Worm (Caenorhabditis elegans) whole organism, midembryonic: ENCODE measurements around the gene srr-8.

Source experiments
- T22C8.4 ChIP-seq: fragments of 200-800 bp; sonication (Bioruptor generic); IDR thresholded peaks from 2 replicates; pipeline ENCODE4 v1.3.6; 2022; ENCODE audit warnings: missing genetic modification characterization, missing compliant biosample characterization
- cog-1 ChIP-seq: sonication (generic microtip); optimal IDR thresholded peaks from 2 replicates; lab custom pipeline; 2016; ENCODE audit warnings: missing genetic modification characterization, missing compliant biosample characterization
- flt-1 ChIP-seq: fragments of 200-800 bp; sonication (Bioruptor generic); IDR thresholded peaks from 2 replicates; pipeline ENCODE4 v1.3.6; 2022; ENCODE audit warnings: missing genetic modification characterization, missing compliant biosample characterization
- klf-2 ChIP-seq: fragments of 200-800 bp; sonication (Bioruptor generic); conservative IDR thresholded peaks from 2 replicates; pipeline ENCODE4 v1.3.6; 2022; ENCODE audit warnings: missing genetic modification reagents, missing genetic modification characterization, missing compliant biosample characterization
- med-1 ChIP-seq: sonication (generic microtip); optimal IDR thresholded peaks from 2 replicates; lab custom pipeline; 2017; ENCODE audit warnings: missing genetic modification characterization, mild to moderate bottlenecking, missing compliant biosample characterization, antibody characterized with exemption, missing genetic modification reagents; ENCODE audit not compliant: insufficient read depth
- ref-1 ChIP-seq: fragments of 200-800 bp; sonication (Bioruptor generic); conservative IDR thresholded peaks from 2 replicates; pipeline ENCODE4 v1.3.6; 2022; ENCODE audit warnings: missing genetic modification reagents, missing genetic modification characterization, missing compliant biosample characterization
- tab-1 ChIP-seq: fragments of 200-800 bp; sonication (Bioruptor generic); IDR thresholded peaks from 2 replicates; pipeline ENCODE4 v1.3.6; 2022; ENCODE audit warnings: missing genetic modification characterization, missing compliant biosample characterization
- ztf-23 ChIP-seq: fragments of 200-800 bp; sonication (Bioruptor generic); IDR thresholded peaks from 2 replicates; pipeline ENCODE4 v1.3.6; 2022; ENCODE audit warnings: missing genetic modification reagents, missing genetic modification characterization, missing compliant biosample characterization
- ztf-29 ChIP-seq: fragments of 200-800 bp; sonication (Bioruptor generic); IDR thresholded peaks from 2 replicates; pipeline ENCODE4 v1.3.6; 2022; ENCODE audit warnings: missing genetic modification reagents, missing genetic modification characterization, missing compliant biosample characterization

The srr-8 gene

ce11 chrV:5039559-5039958 is 38.1 kb downstream of the srr-8 start, which contains the start of gene K11D12.11:
K11D12.11 (minus strand) TSS chrV:5039600.
- TF ChIP-seq flt-1 (GFP tag; lab: Robert Waterston, UW): no peak
- no peak for TF ChIP-seq tab-1 (GFP tag; lab: Robert Waterston, UW)
- no peak for TF ChIP-seq T22C8.4 (GFP tag; lab: Robert Waterston, UW)

ce11 chrV:5040925-5041324 is 39.4 kb downstream of the srr-8 start, which contains the start of gene K11D12.8:
K11D12.8 (minus strand) TSS chrV:5041001.
- TF ChIP-seq med-1 (GFP tag; lab: Kevin White, UChicago): no peak
- TF ChIP-seq ztf-29 (GFP tag; lab: Robert Waterston, UW): no peak
- TF ChIP-seq T22C8.4 (GFP tag; lab: Robert Waterston, UW): no peak
- no peak for TF ChIP-seq tab-1 (GFP tag; lab: Robert Waterston, UW)
- TF ChIP-seq klf-2 (GFP tag; lab: Robert Waterston, UW): no peak
- no peak for TF ChIP-seq flt-1 (GFP tag; lab: Robert Waterston, UW)
- no peak for TF ChIP-seq cog-1 (tag; lab: Kevin White, UChicago)
- TF ChIP-seq ref-1 (GFP tag; lab: Robert Waterston, UW): no peak
- TF ChIP-seq ztf-23 (GFP tag; lab: Robert Waterston, UW): no peak

- TF ChIP-seq ztf-29 (GFP tag; lab: Robert Waterston, UW) (no peak), flt-1 (GFP tag; lab: Robert Waterston, UW) (no peak), tab-1 (GFP tag; lab: Robert Waterston, UW) (no peak), T22C8.4 (GFP tag; lab: Robert Waterston, UW) (no peak), klf-2 (GFP tag; lab: Robert Waterston, UW) (no peak), ztf-23 (GFP tag; lab: Robert Waterston, UW) (no peak), med-1 (GFP tag; lab: Kevin White, UChicago) (no peak), cog-1 (tag; lab: Kevin White, UChicago) (no peak), ref-1 (GFP tag; lab: Robert Waterston, UW) (no peak)
Observed at ce11 chrV:5046103-5046502, 44.6 kb downstream of the srr-8 start, which contains the start of gene exc-14. exc-14 (minus strand) TSS chrV:5046203.

- TF ChIP-seq cog-1 (tag; lab: Kevin White, UChicago) (no peak), flt-1 (GFP tag; lab: Robert Waterston, UW) (no peak), med-1 (GFP tag; lab: Kevin White, UChicago) (no peak), klf-2 (GFP tag; lab: Robert Waterston, UW) (no peak), tab-1 (GFP tag; lab: Robert Waterston, UW) (no peak), T22C8.4 (GFP tag; lab: Robert Waterston, UW) (no peak), ref-1 (GFP tag; lab: Robert Waterston, UW) (no peak), ztf-29 (GFP tag; lab: Robert Waterston, UW) (no peak), ztf-23 (GFP tag; lab: Robert Waterston, UW) (no peak)
Observed at ce11 chrV:5046558-5046957, 45.1 kb downstream of the srr-8 start.

- 0 out of 2 replicates have a peak, but pooled peaks have one; percentile 49 for TF ChIP-seq tab-1 (GFP tag; lab: Robert Waterston, UW)
- TF ChIP-seq ztf-23 (GFP tag; lab: Robert Waterston, UW): peak; percentile 78
- peak; percentile 72 for TF ChIP-seq klf-2 (GFP tag; lab: Robert Waterston, UW)
- peak; percentile 80 for TF ChIP-seq flt-1 (GFP tag; lab: Robert Waterston, UW)
Observed at ce11 chrV:5047230-5047629, 45.7 kb downstream of the srr-8 start.

- TF ChIP-seq med-1 (GFP tag; lab: Kevin White, UChicago) (no peak), ztf-29 (GFP tag; lab: Robert Waterston, UW) (peak; percentile 56), ztf-23 (GFP tag; lab: Robert Waterston, UW) (peak; percentile 80), klf-2 (GFP tag; lab: Robert Waterston, UW) (no peak), cog-1 (tag; lab: Kevin White, UChicago) (peak; percentile 74), ref-1 (GFP tag; lab: Robert Waterston, UW) (no peak)
Observed at ce11 chrV:5049333-5049942, 48.0 kb downstream of the srr-8 start, which contains the start of the genes pqn-51 and K11D12.14. pqn-51 (plus strand) TSS chrV:5049607. K11D12.14 (plus strand) TSS chrV:5049636.

- TF ChIP-seq ref-1 (GFP tag; lab: Robert Waterston, UW): no peak
Observed at ce11 chrV:5050073-5050599, 48.6 kb downstream of the srr-8 start.

DNA sequence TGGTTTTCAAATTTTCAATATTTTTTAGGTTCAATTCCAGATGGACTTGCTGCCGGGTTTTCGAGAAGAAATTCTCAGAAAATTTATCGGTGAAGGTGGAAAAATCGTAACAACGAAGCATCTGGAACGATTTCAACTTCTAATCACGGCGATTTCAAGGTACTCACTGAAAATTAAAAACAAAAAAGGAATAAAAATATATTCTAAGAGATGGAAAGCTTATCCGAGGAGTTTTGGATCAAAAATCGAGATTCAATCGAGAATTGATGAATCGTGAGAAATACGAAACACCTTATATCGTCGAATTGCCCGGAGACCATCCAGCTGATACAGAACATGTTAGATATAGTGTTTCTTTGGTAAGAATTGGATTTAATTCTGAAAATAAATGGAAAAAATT is 50.7 kb downstream of the srr-8 start, which contains the start of gene K11D12.12:
TSS of gene K11D12.12 (plus strand) at position 29 of the 400 bp plus-strand sequence.
- TF ChIP-seq flt-1 (GFP tag; lab: Robert Waterston, UW) (no peak), ref-1 (GFP tag; lab: Robert Waterston, UW) (no peak), klf-2 (GFP tag; lab: Robert Waterston, UW) (no peak), tab-1 (GFP tag; lab: Robert Waterston, UW) (no peak), cog-1 (tag; lab: Kevin White, UChicago) (no peak), med-1 (GFP tag; lab: Kevin White, UChicago) (no peak), ztf-29 (GFP tag; lab: Robert Waterston, UW) (no peak), ztf-23 (GFP tag; lab: Robert Waterston, UW) (no peak), T22C8.4 (GFP tag; lab: Robert Waterston, UW) (no peak)
